Fruit fly (Drosophila melanogaster) whole organism, embryonic: Measurements from ENCODE around the gene holn1.

Source experiments
- Abd-B ChIP-seq: fragments of 200-800 bp; sonication (Bioruptor generic); optimal IDR thresholded peaks from 2 replicates; lab custom pipeline; 2018; ENCODE audit warnings: missing biosample characterization, mild to moderate bottlenecking, missing genetic modification characterization, moderate library complexity
- CG11696 ChIP-seq: fragments of 200-800 bp; sonication (Bioruptor generic); IDR thresholded peaks from 2 replicates; pipeline ENCODE4 v1.3.6; 2022; ENCODE audit warnings: missing biosample characterization, missing genetic modification characterization
- CG12659 ChIP-seq: fragments of 200-800 bp; sonication (Bioruptor generic); optimal IDR thresholded peaks from 3 replicates; lab custom pipeline; 2017; ENCODE audit warnings: mild to moderate bottlenecking, missing biosample characterization, missing genetic modification reagents, missing genetic modification characterization
- CG13287 ChIP-seq: fragments of 200-800 bp; sonication (Bioruptor generic); IDR thresholded peaks from 2 replicates; pipeline ENCODE4 v1.3.6; 2022; ENCODE audit warnings: missing biosample characterization, missing genetic modification characterization; ENCODE audit not compliant: partially characterized antibody
- CG13624 ChIP-seq: fragments of 200-800 bp; sonication (Bioruptor generic); optimal IDR thresholded peaks from 2 replicates; lab custom pipeline; 2016; ENCODE audit warnings: missing biosample characterization, missing genetic modification characterization
- CG13775 ChIP-seq: fragments of 200-800 bp; sonication (Bioruptor generic); optimal IDR thresholded peaks from 3 replicates; lab custom pipeline; 2017; ENCODE audit warnings: missing biosample characterization, mild to moderate bottlenecking, missing genetic modification characterization
- CG15073 ChIP-seq: fragments of 200-800 bp; sonication (Bioruptor generic); optimal IDR thresholded peaks from 2 replicates; lab custom pipeline; 2016; ENCODE audit warnings: missing biosample characterization, missing genetic modification characterization
- CG15479 ChIP-seq: fragments of 200-800 bp; sonication (Bioruptor generic); optimal IDR thresholded peaks from 3 replicates; lab custom pipeline; 2019; ENCODE audit warnings: missing biosample characterization, mild to moderate bottlenecking, missing genetic modification characterization, moderate library complexity
- CG1602 ChIP-seq: fragments of 200-800 bp; sonication (Bioruptor generic); optimal IDR thresholded peaks from 3 replicates; lab custom pipeline; 2016; ENCODE audit warnings: missing biosample characterization, missing genetic modification characterization
- CG1603 ChIP-seq: fragments of 200-800 bp; sonication (Bioruptor generic); optimal IDR thresholded peaks from 2 replicates; lab custom pipeline; 2019; ENCODE audit warnings: missing biosample characterization, mild to moderate bottlenecking, missing genetic modification characterization, moderate library complexity
- CG17385 ChIP-seq: fragments of 200-800 bp; sonication (Bioruptor generic); optimal IDR thresholded peaks from 3 replicates; lab custom pipeline; 2018; ENCODE audit warnings: missing biosample characterization, mild to moderate bottlenecking, missing genetic modification characterization
- CG18764 ChIP-seq: fragments of 200-800 bp; sonication (Bioruptor generic); optimal IDR thresholded peaks from 3 replicates; lab custom pipeline; 2016; ENCODE audit warnings: missing biosample characterization, missing genetic modification characterization
- CG2199 ChIP-seq: fragments of 200-800 bp; sonication (Bioruptor generic); IDR thresholded peaks from 3 replicates; pipeline ENCODE4 v1.3.6; 2022; ENCODE audit warnings: missing biosample characterization, missing genetic modification characterization
- CG3163 ChIP-seq: fragments of 200-800 bp; sonication (Bioruptor generic); optimal IDR thresholded peaks from 3 replicates; lab custom pipeline; 2016; ENCODE audit warnings: missing biosample characterization, missing genetic modification characterization
- CG32772 ChIP-seq: fragments of 200-800 bp; sonication (Bioruptor generic); IDR thresholded peaks from 2 replicates; pipeline ENCODE4 v1.3.6; 2022; ENCODE audit warnings: missing biosample characterization, missing genetic modification characterization
- CG3407 ChIP-seq: fragments of 200-800 bp; sonication (Bioruptor generic); optimal IDR thresholded peaks from 2 replicates; lab custom pipeline; 2018; ENCODE audit warnings: missing biosample characterization, mild to moderate bottlenecking, missing genetic modification characterization
- CG34376 ChIP-seq: fragments of 200-800 bp; sonication (Bioruptor generic); optimal IDR thresholded peaks from 2 replicates; lab custom pipeline; 2018; ENCODE audit warnings: missing biosample characterization, mild to moderate bottlenecking, missing genetic modification characterization
- CG4404 ChIP-seq: fragments of 200-800 bp; sonication (Bioruptor generic); IDR thresholded peaks from 2 replicates; pipeline ENCODE4 v1.3.6; 2022; ENCODE audit warnings: missing biosample characterization, missing genetic modification characterization
- CG4820 ChIP-seq: fragments of 200-800 bp; sonication (Bioruptor generic); optimal IDR thresholded peaks from 3 replicates; lab custom pipeline; 2016; ENCODE audit warnings: missing biosample characterization, missing genetic modification characterization
- CG6689 ChIP-seq: fragments of 200-800 bp; sonication (Bioruptor generic); IDR thresholded peaks from 2 replicates; pipeline ENCODE4 v1.3.6; 2022; ENCODE audit warnings: missing biosample characterization, missing genetic modification characterization
- CG6813 ChIP-seq: fragments of 200-800 bp; sonication (Bioruptor generic); optimal IDR thresholded peaks from 2 replicates; lab custom pipeline; 2017; ENCODE audit warnings: missing biosample characterization, missing genetic modification characterization, mild to moderate bottlenecking, moderate library complexity, missing genetic modification reagents
- CG7745 ChIP-seq: fragments of 200-800 bp; sonication (Bioruptor generic); optimal IDR thresholded peaks from 2 replicates; lab custom pipeline; 2018; ENCODE audit warnings: missing biosample characterization, mild to moderate bottlenecking, missing genetic modification characterization, moderate library complexity
- HLHmδ ChIP-seq: fragments of 200-800 bp; sonication (Bioruptor generic); optimal IDR thresholded peaks from 2 replicates; lab custom pipeline; 2018; ENCODE audit warnings: missing biosample characterization, mild to moderate bottlenecking, missing genetic modification characterization, moderate library complexity
- MESR4 ChIP-seq: fragments of 200-800 bp; sonication (Bioruptor generic); optimal IDR thresholded peaks from 2 replicates; lab custom pipeline; 2018; ENCODE audit warnings: missing biosample characterization, mild to moderate bottlenecking, missing genetic modification characterization, moderate library complexity
- Nf-YC ChIP-seq: fragments of 200-800 bp; optimal IDR thresholded peaks from 3 replicates; lab custom pipeline; 2019; ENCODE audit warnings: missing biosample characterization, mild to moderate bottlenecking, missing genetic modification characterization, moderate library complexity
- Oli ChIP-seq: fragments of 200-800 bp; sonication (Bioruptor generic); optimal IDR thresholded peaks from 2 replicates; lab custom pipeline; 2018; ENCODE audit warnings: missing biosample characterization, mild to moderate bottlenecking, missing genetic modification characterization, moderate library complexity
- Ravus ChIP-seq: fragments of 200-800 bp; sonication (Bioruptor generic); IDR thresholded peaks from 2 replicates; pipeline ENCODE4 v1.3.6; 2022; ENCODE audit warnings: missing biosample characterization, missing genetic modification characterization
- Rx ChIP-seq: fragments of 200-800 bp; sonication (Bioruptor generic); IDR thresholded peaks from 2 replicates; pipeline ENCODE4 v1.3.6; 2022; ENCODE audit warnings: missing biosample characterization, missing genetic modification characterization
- Scr ChIP-seq: fragments of 200-800 bp; sonication (Bioruptor generic); IDR thresholded peaks from 2 replicates; pipeline ENCODE4 v1.3.6; 2022; ENCODE audit warnings: missing biosample characterization, missing genetic modification characterization; ENCODE audit not compliant: partially characterized antibody
- Taf1 ChIP-seq: fragments of 200-800 bp; sonication (Bioruptor generic); IDR thresholded peaks from 2 replicates; pipeline ENCODE4 v1.3.6; 2022; ENCODE audit warnings: missing biosample characterization, missing genetic modification characterization
- ap ChIP-seq: fragments of 200-800 bp; sonication (Bioruptor generic); IDR thresholded peaks from 2 replicates; pipeline ENCODE4 v1.3.6; 2022; ENCODE audit warnings: missing biosample characterization, missing genetic modification characterization
- bbx ChIP-seq: fragments of 200-800 bp; sonication (Bioruptor generic); IDR thresholded peaks from 2 replicates; pipeline ENCODE4 v1.3.6; 2022; ENCODE audit warnings: missing biosample characterization, missing genetic modification characterization; ENCODE audit not compliant: partially characterized antibody
- cas ChIP-seq: fragments of 200-800 bp; sonication (Bioruptor generic); IDR thresholded peaks from 2 replicates; pipeline ENCODE4 v1.3.6; 2022; ENCODE audit warnings: missing biosample characterization, missing genetic modification characterization
- cato ChIP-seq: fragments of 200-800 bp; sonication (Bioruptor generic); optimal IDR thresholded peaks from 2 replicates; lab custom pipeline; 2016; ENCODE audit warnings: missing biosample characterization, missing genetic modification characterization, borderline replicate concordance
- cg ChIP-seq: fragments of 200-800 bp; sonication (Bioruptor generic); optimal IDR thresholded peaks from 3 replicates; lab custom pipeline; 2019; ENCODE audit warnings: missing biosample characterization, mild to moderate bottlenecking, missing genetic modification characterization, moderate library complexity
- exex ChIP-seq: fragments of 200-800 bp; sonication (Bioruptor generic); optimal IDR thresholded peaks from 4 replicates; lab custom pipeline; 2018; ENCODE audit warnings: missing biosample characterization, mild to moderate bottlenecking, missing genetic modification characterization, moderate library complexity
- gsb-n ChIP-seq: fragments of 200-800 bp; sonication (Bioruptor generic); optimal IDR thresholded peaks from 3 replicates; lab custom pipeline; 2018; ENCODE audit warnings: missing biosample characterization, mild to moderate bottlenecking, missing genetic modification characterization
- h ChIP-seq: fragments of >200 bp; optimal IDR thresholded peaks from 2 replicates; lab custom pipeline; 2017
- mam ChIP-seq: fragments of 200-800 bp; sonication (Bioruptor generic); optimal IDR thresholded peaks from 3 replicates; lab custom pipeline; 2016; ENCODE audit warnings: missing biosample characterization, missing genetic modification characterization
- psq ChIP-seq: fragments of 200-800 bp; sonication (Bioruptor generic); optimal IDR thresholded peaks from 2 replicates; lab custom pipeline; 2017; ENCODE audit warnings: missing biosample characterization, missing genetic modification characterization
- sc ChIP-seq, 3 experiments: fragments of >200 bp in 2 of 3; fragments of 200-800 bp in 1 of 3; sonication (Bioruptor generic) in 1 of 3; optimal IDR thresholded peaks; 2 replicates in 2 of 3; 3 replicates in 1 of 3; lab custom pipeline; 2017; ENCODE audit warnings: mild to moderate bottlenecking in 1 of 3, missing biosample characterization in 1 of 3, missing genetic modification characterization in 1 of 3, missing genetic modification reagents in 1 of 3
- seq ChIP-seq: fragments of 200-800 bp; sonication (Bioruptor generic); IDR thresholded peaks from 2 replicates; pipeline ENCODE4 v1.3.6; 2022; ENCODE audit warnings: missing biosample characterization, missing genetic modification characterization
- slp2 ChIP-seq: fragments of 200-800 bp; sonication (Bioruptor generic); optimal IDR thresholded peaks from 2 replicates; lab custom pipeline; 2016; ENCODE audit warnings: missing biosample characterization, missing genetic modification characterization
- sug ChIP-seq: fragments of 200-800 bp; optimal IDR thresholded peaks from 2 replicates; lab custom pipeline; 2019; ENCODE audit warnings: missing biosample characterization, mild to moderate bottlenecking, missing genetic modification characterization, moderate library complexity
- wor ChIP-seq: fragments of 200-800 bp; sonication (Bioruptor generic); IDR thresholded peaks from 2 replicates; pipeline ENCODE4 v1.3.6; 2022; ENCODE audit warnings: missing biosample characterization, missing genetic modification characterization
- z ChIP-seq: fragments of 200-800 bp; sonication (Bioruptor generic); IDR thresholded peaks from 3 replicates; pipeline ENCODE4 v1.3.6; 2022; ENCODE audit warnings: missing biosample characterization, missing genetic modification characterization

The holn1 gene

DNA sequence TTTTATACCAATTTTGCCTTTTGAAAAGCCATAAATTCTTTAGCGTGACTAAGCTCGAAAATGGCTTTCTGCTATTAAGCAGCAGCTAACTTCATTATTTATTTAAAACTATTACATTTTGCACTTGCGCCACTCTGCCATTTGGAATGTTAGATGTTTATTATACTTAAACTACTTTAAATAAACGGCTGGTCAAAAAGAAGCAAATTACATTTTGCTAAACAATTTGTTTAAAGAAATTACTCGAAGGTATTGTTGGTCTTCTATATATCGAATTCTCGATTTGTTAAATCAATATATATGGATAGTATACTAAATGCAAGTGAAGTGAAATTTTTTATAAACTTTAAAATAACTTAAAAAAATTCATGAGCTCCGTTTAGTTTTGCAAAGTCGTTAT, 16.5 kb downstream of the holn1 start, which contains the start of gene ppk10:
ppk10 (minus strand) TSS at position 101 of the 400 bp plus-strand sequence.
- TF ChIP-seq gsb-n: no peak
- TF ChIP-seq Scr (GFP tag; lab: Robert Waterston, UW): no peak
- TF ChIP-seq CG6689: no peak
- no peak for TF ChIP-seq seq (GFP tag; lab: Robert Waterston, UW)
- TF ChIP-seq, all 482 proteins: peak for 0

dm6 chr2L:10455944-10456520, 20.2 kb downstream of the holn1 start:
- TF ChIP-seq sug (tag; lab: Kevin White, UChicago) (peak; percentile 75), mam (GFP tag; lab: Kevin White, UChicago) (no peak), CG2199 (GFP tag; lab: Robert Waterston, UW) (0 out of 3 replicates have a peak, but pooled peaks have one; percentile 56), CG3407 (GFP tag; lab: Kevin White, UChicago) (no peak), HLHmδ (GFP tag; lab: Kevin White, UChicago) (no peak), exex (tag; lab: Kevin White, UChicago) (peak; percentile 80), CG15073 (GFP tag; lab: Kevin White, UChicago) (no peak), Abd-B (GFP tag; lab: Kevin White, UChicago) (no peak)

- no peak for TF ChIP-seq CG1602 (GFP tag; lab: Kevin White, UChicago)
- no peak for TF ChIP-seq CG13775 (GFP tag; lab: Kevin White, UChicago)
- TF ChIP-seq CG3163: no peak
- no peak for TF ChIP-seq CG12659 (GFP tag; lab: Kevin White, UChicago)
- TF ChIP-seq psq (GFP tag; lab: Kevin White, UChicago): no peak
- TF ChIP-seq cg (GFP tag; lab: Kevin White, UChicago): peak; percentile 55
- TF ChIP-seq cas: no peak
- TF ChIP-seq Ravus (GFP tag; lab: Robert Waterston, UW): no peak
- no peak for TF ChIP-seq wor (GFP tag; lab: Robert Waterston, UW)
- TF ChIP-seq CG34376: peak; percentile 9
- no peak for TF ChIP-seq MESR4
- TF ChIP-seq sc (optimal IDR thresholded peaks at IDR 0.05; lab: Kevin White, UChicago): no peak
- TF ChIP-seq sc (GFP tag; optimal IDR thresholded peaks at IDR 0.05; lab: Kevin White, UChicago): no peak
- TF ChIP-seq CG11696 (GFP tag; lab: Robert Waterston, UW): no peak
- TF ChIP-seq Oli: no peak
- no peak for TF ChIP-seq CG6813 (GFP tag; lab: Kevin White, UChicago)
- TF ChIP-seq CG1603 (tag; lab: Kevin White, UChicago): no peak
- peak; percentile 47 for TF ChIP-seq CG15479
- TF ChIP-seq z (GFP tag; lab: Robert Waterston, UW): 0 out of 3 replicates have a peak, but pooled peaks have one; percentile 54
- no peak for TF ChIP-seq h (lab: Kevin White, UChicago)
- no peak for TF ChIP-seq CG13287
- no peak for TF ChIP-seq CG7745 (tag; lab: Kevin White, UChicago)
- TF ChIP-seq slp2: no peak
- TF ChIP-seq CG13624 (GFP tag; lab: Kevin White, UChicago): no peak
- no peak for TF ChIP-seq ap (GFP tag; lab: Robert Waterston, UW)
- TF ChIP-seq Nf-YC: no peak
- TF ChIP-seq CG32772: no peak
- no peak for TF ChIP-seq CG4404 (GFP tag; lab: Robert Waterston, UW)
- no peak for TF ChIP-seq Taf1 (GFP tag; lab: Robert Waterston, UW)
- TF ChIP-seq CG18764 (GFP tag; lab: Kevin White, UChicago): no peak
- TF ChIP-seq Rx (GFP tag; lab: Robert Waterston, UW): no peak
- TF ChIP-seq CG4820: no peak
- no peak for TF ChIP-seq CG17385 (GFP tag; lab: Kevin White, UChicago)
- no peak for TF ChIP-seq bbx (GFP tag; lab: Robert Waterston, UW)
- no peak for TF ChIP-seq cato (GFP tag; lab: Kevin White, UChicago)
Observed at dm6 chr2L:10457191-10457899, 21.6 kb downstream of the holn1 start, which contains the start of the genes LManI and LManII. Gene LManI, minus strand, starts transcription at chr2L:10457241. Gene LManII, plus strand, starts transcription at chr2L:10457658.
